Worm (Caenorhabditis elegans): ENCODE results near the gene nstp-3.
"Not testable (repeated sequence)": the region's sequence is repeated elsewhere in the genome, so short reads cannot be mapped to it uniquely, and the experiment has no call there.

Gene nstp-3

ce11 chrV:5779984-5780383 is 18.0 kb downstream of the nstp-3 start (continued):
- TF ChIP-seq mes-2 (tag; optimal IDR thresholded peaks at IDR 0.05; ENCODE audit: poor library complexity, severe bottlenecking) = no peak
- no peak for TF ChIP-seq nhr-10 (tag; optimal IDR thresholded peaks at IDR 0.05)
- no peak for TF ChIP-seq nhr-76 (tag; optimal IDR thresholded peaks at IDR 0.05)
- TF ChIP-seq daf-8 (GFP tag; IDR thresholded peaks at IDR 0.05) = no peak
- no peak for TF ChIP-seq nhr-48 (tag; optimal IDR thresholded peaks at IDR 0.05)
- peak; percentile 22 for TF ChIP-seq nhr-28 (tag; optimal IDR thresholded peaks at IDR 0.05)
- no peak for TF ChIP-seq nhr-102 (tag; optimal IDR thresholded peaks at IDR 0.05)
- TF ChIP-seq dve-1 (tag; optimal IDR thresholded peaks at IDR 0.05; ENCODE audit: insufficient read depth) = no peak
- no peak for TF ChIP-seq ceh-82 (tag; optimal IDR thresholded peaks at IDR 0.05)
- no peak for TF ChIP-seq daf-16 (GFP tag; optimal IDR thresholded peaks at IDR 0.05)
- no peak for TF ChIP-seq daf-16 (tag; optimal IDR thresholded peaks at IDR 0.05)
- TF ChIP-seq mxl-3 (GFP tag; optimal IDR thresholded peaks at IDR 0.05) = peak; percentile 26
- TF ChIP-seq T26A8.4 (GFP tag; IDR thresholded peaks at IDR 0.05) = no peak
- no peak for TF ChIP-seq set-16 (GFP tag; IDR thresholded peaks at IDR 0.05)
- no peak for TF ChIP-seq ceh-28 (tag; optimal IDR thresholded peaks at IDR 0.05)
- TF ChIP-seq aha-1 (tag) = peak; percentile 52
- peak; percentile 18 for TF ChIP-seq mep-1 (tag; optimal IDR thresholded peaks at IDR 0.05)
- no peak for TF ChIP-seq nhr-111 (GFP tag; optimal IDR thresholded peaks at IDR 0.05)
- TF ChIP-seq skn-1 (tag; optimal IDR thresholded peaks at IDR 0.05) = no peak
- peak; percentile 10 for TF ChIP-seq hlh-30 (tag; optimal IDR thresholded peaks at IDR 0.05; ENCODE audit: insufficient read depth)
- TF ChIP-seq ztf-7 (tag; optimal IDR thresholded peaks at IDR 0.05) = peak; percentile 60
- TF ChIP-seq Y5F2A.4 (GFP tag; optimal IDR thresholded peaks at IDR 0.05) = no peak
- TF ChIP-seq dmd-6 (GFP tag; IDR thresholded peaks at IDR 0.05) = no peak
- no peak for TF ChIP-seq duxl-1 (tag; optimal IDR thresholded peaks at IDR 0.05; ENCODE audit: poor library complexity)
- peak; percentile 28 for TF ChIP-seq hlh-11 (tag; optimal IDR thresholded peaks at IDR 0.05)
- TF ChIP-seq F26F4.8 (GFP tag; conservative IDR thresholded peaks at IDR 0.05) = no peak
- no peak for TF ChIP-seq Y75B8A.6 (GFP tag; IDR thresholded peaks at IDR 0.05)

ce11 chrV:5778216-5778615 is 19.8 kb downstream of the nstp-3 start:
- TF ChIP-seq nhr-42 (GFP tag; IDR thresholded peaks at IDR 0.05) (0 out of 2 replicates have a peak, but pooled peaks have one; percentile 18), set-16 (GFP tag; IDR thresholded peaks at IDR 0.05) (peak; percentile 55; the same call in 1 of the 2 replicates), Y48G9A.11 (GFP tag; IDR thresholded peaks at IDR 0.05) (0 out of 2 replicates have a peak, but pooled peaks have one; percentile 10), php-3 (GFP tag; IDR thresholded peaks at IDR 0.05) (peak; percentile 51; the same call in 1 of the 2 replicates), ceh-44 (GFP tag; IDR thresholded peaks at IDR 0.05) (0 out of 2 replicates have a peak, but pooled peaks have one; percentile 34), D1046.2 (GFP tag; IDR thresholded peaks at IDR 0.05) (0 out of 2 replicates have a peak, but pooled peaks have one; percentile 11), pha-4 (GFP tag; IDR thresholded peaks at IDR 0.05) (peak; percentile 67), egl-43 (GFP tag; IDR thresholded peaks at IDR 0.05) (peak; percentile 68; the same call in 1 of the 2 replicates), dmd-6 (GFP tag; IDR thresholded peaks at IDR 0.05) (peak; percentile 29; the same call in 1 of the 2 replicates), T26A8.4 (GFP tag; IDR thresholded peaks at IDR 0.05) (peak; percentile 86), ctbp-1 (GFP tag; IDR thresholded peaks at IDR 0.05) (peak; percentile 44; the same call in 1 of the 2 replicates), lin-38 (GFP tag; IDR thresholded peaks at IDR 0.05) (peak; percentile 85), mdt-29 (GFP tag; IDR thresholded peaks at IDR 0.05) (0 out of 2 replicates have a peak, but pooled peaks have one; percentile 46), hmg-1.1 (GFP tag; IDR thresholded peaks at IDR 0.05) (peak; percentile 70), vab-7 (GFP tag; IDR thresholded peaks at IDR 0.05) (0 out of 2 replicates have a peak, but pooled peaks have one; percentile 33)
- not testable (repeated sequence) for TF ChIP-seq pha-4 (tag; optimal IDR thresholded peaks at IDR 0.05)

Data from whole organism, L4 larva.